Worm (Caenorhabditis elegans) whole organism, late embryonic: ENCODE data around the gene clec-241.

Experiments used
- ama-1 ChIP-seq: fragments of 150-350 bp; optimal IDR thresholded peaks from 2 replicates; lab custom pipeline; 2014
- ceh-22 ChIP-seq: sonication (generic microtip); optimal IDR thresholded peaks from 2 replicates; lab custom pipeline; 2017; ENCODE audit warnings: missing biosample characterization, missing genetic modification characterization
- ceh-24 ChIP-seq: sonication (generic microtip); optimal IDR thresholded peaks from 2 replicates; lab custom pipeline; 2016; ENCODE audit warnings: mild to moderate bottlenecking, missing genetic modification characterization, missing compliant biosample characterization
- dve-1 ChIP-seq: sonication (generic microtip); optimal IDR thresholded peaks from 2 replicates; lab custom pipeline; 2017; ENCODE audit warnings: antibody characterized with exemption, mild to moderate bottlenecking, missing genetic modification characterization, missing compliant biosample characterization
- fkh-10 ChIP-seq: fragments of 150-350 bp; optimal IDR thresholded peaks from 2 replicates; lab custom pipeline; 2014; ENCODE audit warnings: missing biosample characterization, missing genetic modification reagents, missing genetic modification characterization
- hlh-8 ChIP-seq: sonication (generic microtip); optimal IDR thresholded peaks from 2 replicates; lab custom pipeline; 2016; ENCODE audit warnings: missing genotype, missing genetic modification characterization, missing compliant biosample characterization
- nfya-1 ChIP-seq: sonication (generic microtip); optimal IDR thresholded peaks from 2 replicates; lab custom pipeline; 2017; ENCODE audit warnings: missing genetic modification characterization, mild to moderate bottlenecking, missing compliant biosample characterization, antibody characterized with exemption, moderate library complexity
- nhr-11 ChIP-seq: fragments of 150-350 bp; optimal IDR thresholded peaks from 2 replicates; lab custom pipeline; 2014; ENCODE audit warnings: missing biosample characterization, missing genetic modification characterization
- pax-1 ChIP-seq: fragments of 150-350 bp; optimal IDR thresholded peaks from 2 replicates; lab custom pipeline; 2014; ENCODE audit warnings: missing biosample characterization, missing genetic modification characterization
- pha-4 ChIP-seq: fragments of 150-350 bp; optimal IDR thresholded peaks from 2 replicates; lab custom pipeline; 2018; ENCODE audit warnings: missing biosample characterization, missing genetic modification reagents, missing genetic modification characterization
- sox-4 ChIP-seq: sonication (generic microtip); optimal IDR thresholded peaks from 2 replicates; lab custom pipeline; 2017; ENCODE audit warnings: mild to moderate bottlenecking, missing genetic modification characterization, inconsistent platforms, missing compliant biosample characterization
- tbx-2 ChIP-seq: sonication (generic microtip); optimal IDR thresholded peaks from 2 replicates; lab custom pipeline; 2016; ENCODE audit warnings: missing genetic modification characterization, missing compliant biosample characterization
- unc-3 ChIP-seq, 2 experiments: fragments of 200-800 bp in 1 of 2; sonication (Bioruptor generic) in 1 of 2; sonication (generic microtip) in 1 of 2; conservative IDR thresholded peaks in 1 of 2; optimal IDR thresholded peaks in 1 of 2; 2 replicates each; pipeline versions ENCODE4 v1.3.6 to Lab custom; 2016 to 2022; ENCODE audit warnings: missing compliant biosample characterization in 2 of 2, missing genetic modification characterization in 2 of 2, missing genetic modification reagents in 1 of 2

DNA sequence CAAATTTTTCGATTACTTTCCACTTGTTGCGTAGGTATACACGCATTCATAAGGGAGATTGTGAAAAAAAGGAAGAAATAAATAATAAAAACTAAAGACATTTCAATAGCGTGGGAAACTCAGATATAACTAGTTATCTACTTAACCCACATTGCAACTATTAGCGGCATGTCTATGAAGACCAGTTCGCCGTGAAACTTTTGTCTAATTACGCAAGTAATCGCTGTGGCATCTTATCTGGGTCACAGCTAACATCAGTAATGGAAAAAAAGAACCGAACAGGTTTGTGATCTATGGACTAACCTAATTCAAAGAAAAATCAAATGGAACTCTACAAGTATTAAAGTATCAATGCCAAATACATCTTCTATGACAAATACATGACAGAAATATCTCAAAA lies at the start of gene clec-241:
- TF ChIP-seq fkh-10 (GFP tag; lab: Kevin White, UChicago) (no peak), pax-1 (tag; lab: Kevin White, UChicago) (no peak), dve-1 (tag; lab: Kevin White, UChicago) (no peak), nhr-11 (tag; lab: Kevin White, UChicago) (no peak), pha-4 (no peak), sox-4 (tag; lab: Kevin White, UChicago) (no peak), ceh-24 (no peak), nfya-1 (tag; lab: Kevin White, UChicago) (no peak), unc-3 (GFP tag; conservative IDR thresholded peaks at IDR 0.05; lab: Robert Waterston, UW) (no peak), unc-3 (tag; optimal IDR thresholded peaks at IDR 0.05; lab: Kevin White, UChicago) (no peak), ama-1 (lab: Kevin White, UChicago) (no peak), hlh-8 (no peak), ceh-22 (tag; lab: Kevin White, UChicago) (no peak), tbx-2 (tag; lab: Kevin White, UChicago) (no peak)
